Worm (Caenorhabditis elegans) whole organism, young adult: Measurements from ENCODE around the gene F56C9.6.

Experiments used
- F52B5.7 ChIP-seq: sonication (generic microtip); optimal IDR thresholded peaks from 2 replicates; lab custom pipeline; 2016; ENCODE audit warnings: mild to moderate bottlenecking, missing genetic modification characterization, missing compliant biosample characterization
- Y95B8A.8 ChIP-seq: fragments of 200-800 bp; sonication (Bioruptor generic); IDR thresholded peaks from 2 replicates; pipeline ENCODE4 v1.3.6; 2022; ENCODE audit warnings: missing genetic modification reagents, missing genetic modification characterization, missing compliant biosample characterization
- attf-5 ChIP-seq: fragments of 200-800 bp; sonication (Bioruptor generic); optimal IDR thresholded peaks from 2 replicates; lab custom pipeline; 2018; ENCODE audit warnings: mild to moderate bottlenecking, missing genetic modification characterization, missing compliant biosample characterization
- cebp-1 ChIP-seq, 2 experiments: fragments of 200-800 bp in 1 of 2; sonication (Bioruptor generic) in 1 of 2; sonication (generic microtip) in 1 of 2; IDR thresholded peaks in 1 of 2; optimal IDR thresholded peaks in 1 of 2; 2 replicates each; pipeline versions ENCODE4 v1.3.6 to Lab custom; 2017 to 2022; ENCODE audit warnings: missing compliant biosample characterization in 2 of 2, missing genetic modification characterization in 2 of 2, mild to moderate bottlenecking in 1 of 2, missing genetic modification reagents in 1 of 2, moderate library complexity in 1 of 2
- ets-4 ChIP-seq: fragments of 200-800 bp; sonication (Bioruptor generic); optimal IDR thresholded peaks from 2 replicates; lab custom pipeline; 2018; ENCODE audit warnings: mild to moderate bottlenecking, missing genetic modification characterization, missing compliant biosample characterization
- hlh-26 ChIP-seq: fragments of 200-800 bp; sonication (Bioruptor generic); conservative IDR thresholded peaks from 2 replicates; pipeline ENCODE4 v1.3.6; 2022; ENCODE audit warnings: missing genetic modification reagents, missing genetic modification characterization, missing compliant biosample characterization
- lag-1 ChIP-seq: fragments of 200-800 bp; sonication (Bioruptor generic); IDR thresholded peaks from 2 replicates; pipeline ENCODE4 v1.3.6; 2022; ENCODE audit warnings: missing genetic modification reagents, missing genetic modification characterization, missing compliant biosample characterization
- lin-40 ChIP-seq: sonication (generic microtip); optimal IDR thresholded peaks from 2 replicates; lab custom pipeline; 2016; ENCODE audit warnings: missing genetic modification characterization, mild to moderate bottlenecking, missing compliant biosample characterization, missing genotype, missing genetic modification reagents
- sdz-38 ChIP-seq: sonication (generic microtip); optimal IDR thresholded peaks from 2 replicates; lab custom pipeline; 2016; ENCODE audit warnings: missing genotype, missing genetic modification characterization, missing compliant biosample characterization
- snpc-4 ChIP-seq, 5 experiments: fragments of 150-350 bp in 1 of 5; sonication (generic microtip) in 4 of 5; optimal IDR thresholded peaks; 2 replicates each; lab custom pipeline; 2014 to 2018; ENCODE audit warnings: missing genetic modification characterization in 5 of 5, missing biosample characterization in 3 of 5, antibody characterized with exemption in 2 of 5, mild to moderate bottlenecking in 2 of 5, missing compliant biosample characterization in 2 of 5, missing genotype in 2 of 5, moderate library complexity in 2 of 5, missing genetic modification reagents in 1 of 5
- unc-62 ChIP-seq: fragments of 150-350 bp; optimal IDR thresholded peaks from 2 replicates; lab custom pipeline; 2014; ENCODE audit warnings: missing biosample characterization, missing genetic modification reagents, missing genetic modification characterization
- xnd-1 ChIP-seq: sonication (generic microtip); optimal IDR thresholded peaks from 2 replicates; lab custom pipeline; 2016; ENCODE audit warnings: missing genotype, missing genetic modification reagents, missing genetic modification characterization, missing compliant biosample characterization
- ztf-28 ChIP-seq: fragments of 200-800 bp; sonication (Bioruptor generic); IDR thresholded peaks from 2 replicates; pipeline ENCODE4 v1.3.6; 2022; ENCODE audit warnings: missing genetic modification reagents, missing genetic modification characterization, missing compliant biosample characterization

DNA sequence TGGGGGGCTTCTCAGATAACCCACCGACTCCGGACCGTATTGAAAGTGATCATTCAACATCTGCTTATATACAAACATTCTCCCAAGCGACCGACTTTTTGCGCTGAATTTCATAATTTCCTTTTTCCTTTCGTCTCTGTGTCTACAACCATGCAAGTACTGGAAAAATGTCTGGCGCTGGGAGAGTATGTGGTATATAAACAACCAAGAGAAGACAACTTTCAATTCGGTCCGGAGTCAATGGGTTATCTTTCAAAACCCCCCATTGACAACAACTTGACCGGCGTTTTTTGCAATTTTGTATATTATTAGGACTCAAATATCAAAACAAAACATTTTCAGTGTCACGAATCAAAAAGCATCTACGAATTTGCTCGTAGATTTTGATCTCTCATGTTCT lies 32.1 kb downstream of the F56C9.6 start:
- TF ChIP-seq lag-1 (GFP tag; lab: Robert Waterston, UW) (no peak), xnd-1 (tag; lab: Kevin White, UChicago) (no peak), lin-40 (peak; percentile 90), ets-4 (GFP tag; lab: Kevin White, UChicago) (peak; percentile 23), snpc-4 (GFP tag; optimal IDR thresholded peaks at IDR 0.05; lab: Kevin White, UChicago) (peak; percentile 97), snpc-4 (tag; optimal IDR thresholded peaks at IDR 0.05; lab: Kevin White, UChicago) (peak; percentile 99 to 100 (median 100)), ztf-28 (GFP tag; lab: Robert Waterston, UW) (no peak), Y95B8A.8 (GFP tag; lab: Robert Waterston, UW) (no peak), unc-62 (GFP tag; lab: Kevin White, UChicago) (no peak), sdz-38 (tag; lab: Kevin White, UChicago) (no peak), cebp-1 (GFP tag; IDR thresholded peaks at IDR 0.05; lab: Robert Waterston, UW) (peak; percentile 92), cebp-1 (tag; optimal IDR thresholded peaks at IDR 0.05; lab: Kevin White, UChicago) (peak; percentile 98), F52B5.7 (tag; lab: Kevin White, UChicago) (peak; percentile 38), attf-5 (GFP tag; lab: Kevin White, UChicago) (peak; percentile 58), hlh-26 (GFP tag; lab: Robert Waterston, UW) (no peak)
